Worm (Caenorhabditis elegans) whole organism, L2 larva: ENCODE measurements around the gene mrps-18A.

Experiments
- aly-2 ChIP-seq: fragments of 150-350 bp; optimal IDR thresholded peaks from 2 replicates; lab custom pipeline; 2014; ENCODE audit warnings: missing biosample characterization, missing genetic modification characterization
- nhr-237 ChIP-seq: fragments of 150-350 bp; optimal IDR thresholded peaks from 2 replicates; lab custom pipeline; 2014; ENCODE audit warnings: missing biosample characterization, missing genetic modification characterization
- sma-3 ChIP-seq: sonication (generic microtip); optimal IDR thresholded peaks from 2 replicates; lab custom pipeline; 2016; ENCODE audit warnings: missing genetic modification reagents, missing genetic modification characterization, missing compliant biosample characterization

DNA sequence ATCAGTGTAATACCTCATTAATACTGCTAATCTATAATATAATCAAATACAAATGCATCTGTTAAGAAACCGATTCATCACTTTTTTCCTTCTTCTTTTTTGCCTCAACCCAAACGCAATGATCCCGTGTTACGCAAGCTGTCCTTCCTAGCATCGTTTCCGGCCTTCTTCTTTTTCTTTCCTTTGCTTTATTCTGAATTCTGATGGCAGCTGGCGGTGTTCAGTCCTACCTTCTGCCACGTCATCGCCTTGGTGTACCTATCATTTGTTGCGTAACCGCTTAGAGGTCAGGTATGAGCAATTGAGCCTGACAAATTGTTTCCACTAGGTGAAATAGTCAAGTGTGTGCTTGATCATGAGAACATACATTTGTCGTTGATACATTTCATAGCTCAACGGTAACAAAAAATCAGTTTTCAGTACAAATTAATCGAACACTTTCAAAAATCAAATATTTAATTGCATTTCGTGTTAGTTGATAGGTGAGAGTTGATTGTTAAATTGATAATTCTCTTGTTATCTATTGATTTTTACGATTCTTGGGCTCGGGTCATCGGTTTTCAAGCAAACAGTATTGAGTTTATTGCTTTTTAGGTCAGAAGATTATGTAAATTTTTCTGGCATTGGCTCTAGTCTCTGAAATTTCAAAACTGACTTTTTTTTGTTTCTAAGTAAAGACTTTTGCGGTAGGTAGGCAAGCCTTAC, 33.4 kb downstream of the mrps-18A start:
- TF ChIP-seq nhr-237 (tag; lab: Kevin White, UChicago) = no peak
- TF ChIP-seq sma-3 (GFP tag; lab: Kevin White, UChicago) = no peak
- no peak for TF ChIP-seq aly-2 (tag; lab: Kevin White, UChicago)
